Fruit fly (Drosophila melanogaster) whole organism, prepupa: ENCODE measurements around the gene Imp.

ENCODE experiments used
- Blimp-1 ChIP-seq: fragments of 200-800 bp; sonication (Bioruptor generic); optimal IDR thresholded peaks from 3 replicates; lab custom pipeline; 2017; ENCODE audit warnings: missing biosample characterization, missing genetic modification characterization, mild to moderate bottlenecking, moderate library complexity, missing genetic modification reagents
- CG10631 ChIP-seq: fragments of 200-800 bp; sonication (Bioruptor generic); optimal IDR thresholded peaks from 2 replicates; lab custom pipeline; 2016; ENCODE audit warnings: missing biosample characterization, missing genetic modification characterization
- CG10669 ChIP-seq: fragments of 200-800 bp; sonication (Bioruptor generic); optimal IDR thresholded peaks from 3 replicates; lab custom pipeline; 2018; ENCODE audit warnings: missing biosample characterization, mild to moderate bottlenecking, missing genetic modification characterization, moderate library complexity
- CG11294 ChIP-seq: fragments of 200-800 bp; sonication (Bioruptor generic); IDR thresholded peaks from 2 replicates; pipeline ENCODE4 v1.3.6; 2022; ENCODE audit warnings: missing biosample characterization, missing genetic modification characterization
- CG11762 ChIP-seq: fragments of 200-800 bp; sonication (Bioruptor generic); optimal IDR thresholded peaks from 3 replicates; lab custom pipeline; 2016; ENCODE audit warnings: missing biosample characterization, missing genetic modification characterization; ENCODE audit not compliant: insufficient read depth
- CG11902 ChIP-seq: fragments of 200-800 bp; sonication (Bioruptor generic); optimal IDR thresholded peaks from 3 replicates; lab custom pipeline; 2016; ENCODE audit warnings: missing biosample characterization, missing genetic modification characterization
- CG15336 ChIP-seq: fragments of 200-800 bp; sonication (Bioruptor generic); IDR thresholded peaks from 2 replicates; pipeline ENCODE4 v1.3.6; 2022; ENCODE audit warnings: missing biosample characterization, missing genetic modification characterization
- CG1621 ChIP-seq: fragments of 200-800 bp; sonication (Bioruptor generic); optimal IDR thresholded peaks from 3 replicates; lab custom pipeline; 2018; ENCODE audit warnings: missing biosample characterization, mild to moderate bottlenecking, missing genetic modification characterization
- CG16779 ChIP-seq: fragments of 200-800 bp; sonication (Bioruptor generic); optimal IDR thresholded peaks from 3 replicates; lab custom pipeline; 2017; ENCODE audit warnings: missing biosample characterization, mild to moderate bottlenecking, missing genetic modification characterization
- CG3032 ChIP-seq: fragments of 200-800 bp; optimal IDR thresholded peaks from 2 replicates; lab custom pipeline; 2019; ENCODE audit warnings: missing biosample characterization, mild to moderate bottlenecking, missing genetic modification characterization, moderate library complexity
- CG31627 ChIP-seq: fragments of 200-800 bp; sonication (Bioruptor generic); optimal IDR thresholded peaks from 3 replicates; lab custom pipeline; 2016; ENCODE audit warnings: missing biosample characterization, missing genetic modification characterization
- CG34406 ChIP-seq: fragments of 200-800 bp; sonication (Bioruptor generic); optimal IDR thresholded peaks from 3 replicates; lab custom pipeline; 2016; ENCODE audit warnings: missing biosample characterization, missing genetic modification characterization
- CG3919 ChIP-seq: fragments of 200-800 bp; sonication (Bioruptor generic); optimal IDR thresholded peaks from 3 replicates; lab custom pipeline; 2016; ENCODE audit warnings: missing biosample characterization, missing genetic modification characterization
- CG4318 ChIP-seq: fragments of 200-800 bp; sonication (Bioruptor generic); optimal IDR thresholded peaks from 3 replicates; lab custom pipeline; 2017; ENCODE audit warnings: missing biosample characterization, mild to moderate bottlenecking, missing genetic modification characterization
- CG6163 ChIP-seq: fragments of 200-800 bp; sonication (Bioruptor generic); IDR thresholded peaks from 3 replicates; pipeline ENCODE4 v1.3.6; 2022; ENCODE audit warnings: missing biosample characterization, missing genetic modification characterization
- CG6276 ChIP-seq: fragments of 200-800 bp; sonication (Bioruptor generic); optimal IDR thresholded peaks from 2 replicates; lab custom pipeline; 2017; ENCODE audit warnings: missing biosample characterization, mild to moderate bottlenecking, missing genetic modification characterization
- CG6808 ChIP-seq: fragments of 200-800 bp; sonication (Bioruptor generic); optimal IDR thresholded peaks from 3 replicates; lab custom pipeline; 2017; ENCODE audit warnings: missing biosample characterization, missing genetic modification characterization, mild to moderate bottlenecking, moderate library complexity, missing genetic modification reagents
- CG8119 ChIP-seq: fragments of 200-800 bp; sonication (Bioruptor generic); IDR thresholded peaks from 3 replicates; pipeline ENCODE4 v1.3.6; 2022; ENCODE audit warnings: missing biosample characterization, missing genetic modification characterization
- CG8319 ChIP-seq: fragments of 200-800 bp; sonication (Bioruptor generic); optimal IDR thresholded peaks from 3 replicates; lab custom pipeline; 2016; ENCODE audit warnings: missing biosample characterization, missing genetic modification characterization
- CG8632 ChIP-seq: fragments of 200-800 bp; sonication (Bioruptor generic); optimal IDR thresholded peaks from 3 replicates; lab custom pipeline; 2016; ENCODE audit warnings: missing biosample characterization, missing genetic modification characterization
- Eip75B ChIP-seq: fragments of 200-800 bp; sonication (Bioruptor generic); optimal IDR thresholded peaks from 3 replicates; lab custom pipeline; 2016; ENCODE audit warnings: missing biosample characterization, missing genetic modification characterization
- Eip78C ChIP-seq: fragments of 200-800 bp; sonication (Bioruptor generic); peaks from one replicate; lab custom pipeline; 2016; ENCODE audit warnings: missing biosample characterization, missing genetic modification characterization
- Eip93F ChIP-seq: fragments of 200-800 bp; sonication (Bioruptor generic); optimal IDR thresholded peaks from 2 replicates; lab custom pipeline; 2016; ENCODE audit warnings: missing biosample characterization, mild to moderate bottlenecking, missing genetic modification characterization
- Ets21C ChIP-seq: fragments of 200-800 bp; sonication (Bioruptor generic); optimal IDR thresholded peaks from 3 replicates; lab custom pipeline; 2016; ENCODE audit warnings: missing biosample characterization, missing genetic modification characterization
- Ets96B ChIP-seq: fragments of 200-800 bp; optimal IDR thresholded peaks from 2 replicates; lab custom pipeline; 2019; ENCODE audit warnings: missing biosample characterization, mild to moderate bottlenecking, missing genetic modification characterization, moderate library complexity
- Gug ChIP-seq: fragments of 200-800 bp; sonication (Bioruptor generic); IDR thresholded peaks from 2 replicates; pipeline ENCODE4 v1.3.6; 2022; ENCODE audit warnings: missing biosample characterization, missing genetic modification characterization
- Hr38 ChIP-seq: sonication (Bioruptor generic); optimal IDR thresholded peaks from 2 replicates; lab custom pipeline; 2016; ENCODE audit warnings: missing biosample characterization, missing genetic modification characterization
- Hr39 ChIP-seq: fragments of 200-800 bp; sonication (Bioruptor generic); optimal IDR thresholded peaks from 2 replicates; lab custom pipeline; 2016; ENCODE audit warnings: missing biosample characterization, missing genetic modification characterization
- Hr4 ChIP-seq: fragments of 200-800 bp; sonication (Bioruptor generic); optimal IDR thresholded peaks from 3 replicates; lab custom pipeline; 2016; ENCODE audit warnings: missing biosample characterization, missing genetic modification characterization
- Lpt ChIP-seq: fragments of 200-800 bp; sonication (Bioruptor generic); optimal IDR thresholded peaks from 3 replicates; lab custom pipeline; 2016; ENCODE audit warnings: missing biosample characterization, missing genetic modification characterization
- OdsH ChIP-seq: fragments of 200-800 bp; sonication (Bioruptor generic); optimal IDR thresholded peaks from 3 replicates; lab custom pipeline; 2016; ENCODE audit warnings: missing biosample characterization, missing genetic modification characterization
- Smox ChIP-seq: fragments of 200-800 bp; sonication (Bioruptor generic); optimal IDR thresholded peaks from 3 replicates; lab custom pipeline; 2016; ENCODE audit warnings: missing biosample characterization, missing genetic modification characterization
- Sox14 ChIP-seq: fragments of 200-800 bp; sonication (Bioruptor generic); optimal IDR thresholded peaks from 3 replicates; lab custom pipeline; 2016; ENCODE audit warnings: missing biosample characterization, missing genetic modification characterization
- Sox15 ChIP-seq: fragments of 200-800 bp; sonication (Bioruptor generic); optimal IDR thresholded peaks from 3 replicates; lab custom pipeline; 2016; ENCODE audit warnings: missing biosample characterization, missing genetic modification characterization
- achi ChIP-seq: fragments of 200-800 bp; sonication (Bioruptor generic); optimal IDR thresholded peaks from 3 replicates; lab custom pipeline; 2016; ENCODE audit warnings: missing biosample characterization, missing genetic modification characterization
- acj6 ChIP-seq: fragments of 200-800 bp; sonication (Bioruptor generic); optimal IDR thresholded peaks from 3 replicates; lab custom pipeline; 2016; ENCODE audit warnings: missing biosample characterization, missing genetic modification characterization
- cyc ChIP-seq: fragments of 200-800 bp; sonication (Bioruptor generic); optimal IDR thresholded peaks from 3 replicates; lab custom pipeline; 2016; ENCODE audit warnings: missing biosample characterization, missing genetic modification characterization
- dac ChIP-seq: fragments of 200-800 bp; sonication (Bioruptor generic); optimal IDR thresholded peaks from 2 replicates; lab custom pipeline; 2017; ENCODE audit warnings: missing biosample characterization, mild to moderate bottlenecking, missing genetic modification characterization
- dsx ChIP-seq: fragments of 200-800 bp; optimal IDR thresholded peaks from 3 replicates; lab custom pipeline; 2019; ENCODE audit warnings: missing biosample characterization, mild to moderate bottlenecking, missing genetic modification characterization, moderate library complexity; ENCODE audit not compliant: poor library complexity, severe bottlenecking
- eg ChIP-seq: fragments of 200-800 bp; sonication (Bioruptor generic); IDR thresholded peaks from 3 replicates; pipeline ENCODE4 v1.3.6; 2022; ENCODE audit warnings: missing biosample characterization, missing genetic modification characterization
- esn ChIP-seq: fragments of 200-800 bp; sonication (Bioruptor generic); optimal IDR thresholded peaks from 2 replicates; lab custom pipeline; 2016; ENCODE audit warnings: missing biosample characterization, mild to moderate bottlenecking, missing genetic modification characterization, moderate library complexity
- fd59A ChIP-seq: fragments of 200-800 bp; sonication (Bioruptor generic); optimal IDR thresholded peaks from 2 replicates; lab custom pipeline; 2017; ENCODE audit warnings: missing biosample characterization, mild to moderate bottlenecking, missing genetic modification characterization, missing genetic modification reagents
- fd85E ChIP-seq: fragments of 200-800 bp; sonication (Bioruptor generic); optimal IDR thresholded peaks from 3 replicates; lab custom pipeline; 2016; ENCODE audit warnings: missing biosample characterization, missing genetic modification characterization
- lz ChIP-seq: fragments of 200-800 bp; sonication (Bioruptor generic); optimal IDR thresholded peaks from 3 replicates; lab custom pipeline; 2016; ENCODE audit warnings: missing biosample characterization, missing genetic modification characterization
- net ChIP-seq: fragments of 200-800 bp; sonication (Bioruptor generic); optimal IDR thresholded peaks from 3 replicates; lab custom pipeline; 2016; ENCODE audit warnings: missing biosample characterization, missing genetic modification characterization
- pdm3 ChIP-seq: fragments of 200-800 bp; sonication (Bioruptor generic); optimal IDR thresholded peaks from 3 replicates; lab custom pipeline; 2016; ENCODE audit warnings: missing biosample characterization, missing genetic modification characterization
- salr ChIP-seq, 2 experiments: fragments of 200-800 bp; sonication (Bioruptor generic); optimal IDR thresholded peaks; 3 replicates each; lab custom pipeline; 2016 to 2018; ENCODE audit warnings: missing biosample characterization in 2 of 2, missing genetic modification characterization in 2 of 2, mild to moderate bottlenecking in 1 of 2
- spab ChIP-seq: fragments of 200-800 bp; sonication (Bioruptor generic); optimal IDR thresholded peaks from 2 replicates; lab custom pipeline; 2017; ENCODE audit warnings: missing biosample characterization, mild to moderate bottlenecking, missing genetic modification characterization, missing genetic modification reagents
- ss ChIP-seq, 2 experiments: fragments of 200-800 bp; sonication (Bioruptor generic); optimal IDR thresholded peaks; 2 replicates in 1 of 2; 3 replicates in 1 of 2; lab custom pipeline; 2017 to 2018; ENCODE audit warnings: mild to moderate bottlenecking in 2 of 2, missing biosample characterization in 2 of 2, missing genetic modification characterization in 2 of 2, moderate library complexity in 1 of 2
- svp ChIP-seq: fragments of 200-800 bp; sonication (Bioruptor generic); peaks from one replicate; lab custom pipeline; 2016; ENCODE audit warnings: missing biosample characterization, missing genetic modification characterization

Gene Imp

dm6 chrX:10802457-10803378 is 21.4 kb downstream of the Imp start:
- TF ChIP-seq Eip75B (GFP tag; lab: Kevin White, UChicago): peak; percentile 2
- peak in 1 of 2 experiments; percentile 28 for TF ChIP-seq salr (GFP tag; optimal IDR thresholded peaks at IDR 0.05; lab: Kevin White, UChicago)
- TF ChIP-seq lz (GFP tag; lab: Kevin White, UChicago): peak; percentile 36
- TF ChIP-seq Eip93F (GFP tag; lab: Kevin White, UChicago): no peak
- peak; percentile 34 for TF ChIP-seq CG3919 (GFP tag; lab: Kevin White, UChicago)
- TF ChIP-seq CG11762 (GFP tag; lab: Kevin White, UChicago): peak; percentile 34
- peak; percentile 73 for TF ChIP-seq Eip78C (GFP tag; lab: Kevin White, UChicago)
- peak; percentile 37 for TF ChIP-seq CG4318 (GFP tag; lab: Kevin White, UChicago)
- TF ChIP-seq CG34406 (GFP tag; lab: Kevin White, UChicago): peak; percentile 60
- peak; percentile 11 for TF ChIP-seq CG11902 (GFP tag; lab: Kevin White, UChicago)
- TF ChIP-seq pdm3 (GFP tag; lab: Kevin White, UChicago): peak; percentile 19
- TF ChIP-seq svp (GFP tag; lab: Kevin White, UChicago): no peak
- TF ChIP-seq Hr38 (GFP tag; lab: Kevin White, UChicago): no peak
- peak; percentile 66 for TF ChIP-seq CG6276 (GFP tag; lab: Kevin White, UChicago)
- TF ChIP-seq Ets96B (tag; lab: Kevin White, UChicago): peak; percentile 63
- TF ChIP-seq CG3032: peak; percentile 72
- peak; percentile 57 for TF ChIP-seq CG6163 (GFP tag; lab: Robert Waterston, UW)
- no peak for TF ChIP-seq CG16779
- peak; percentile 27 for TF ChIP-seq Sox15 (GFP tag; lab: Kevin White, UChicago)
- TF ChIP-seq eg (GFP tag; lab: Robert Waterston, UW): peak; percentile 63
- peak; percentile 78 for TF ChIP-seq CG8119 (GFP tag; lab: Robert Waterston, UW)
- peak; percentile 37 for TF ChIP-seq Sox14 (GFP tag; lab: Kevin White, UChicago)
- peak; percentile 12 for TF ChIP-seq cyc (GFP tag; lab: Kevin White, UChicago)
- TF ChIP-seq CG10669 (GFP tag; lab: Kevin White, UChicago): peak; percentile 43
- TF ChIP-seq Ets21C (GFP tag; lab: Kevin White, UChicago): no peak
- TF ChIP-seq achi (GFP tag; lab: Kevin White, UChicago): peak; percentile 56
- TF ChIP-seq Hr39: no peak
- peak; percentile 41 for TF ChIP-seq CG31627 (GFP tag; lab: Kevin White, UChicago)
- TF ChIP-seq CG15336 (GFP tag; lab: Robert Waterston, UW): peak; percentile 79
- TF ChIP-seq Smox (GFP tag; lab: Kevin White, UChicago): no peak
- no peak for TF ChIP-seq fd59A
- peak; percentile 74 for TF ChIP-seq dsx (GFP tag; lab: Kevin White, UChicago)
- TF ChIP-seq CG6808: peak; percentile 9
- TF ChIP-seq CG8319 (GFP tag; lab: Kevin White, UChicago): no peak
- peak; percentile 68 for TF ChIP-seq OdsH (GFP tag; lab: Kevin White, UChicago)
- TF ChIP-seq Hr4 (GFP tag; lab: Kevin White, UChicago): peak; percentile 28
- no peak for TF ChIP-seq CG1621 (tag; lab: Kevin White, UChicago)
- peak; percentile 29 for TF ChIP-seq net (GFP tag; lab: Kevin White, UChicago)
- TF ChIP-seq CG10631: peak; percentile 73
- no peak for TF ChIP-seq fd85E (GFP tag; lab: Kevin White, UChicago)
- TF ChIP-seq Blimp-1 (GFP tag; lab: Kevin White, UChicago): peak; percentile 33
- TF ChIP-seq CG11294 (GFP tag; lab: Robert Waterston, UW): no peak
- no peak for TF ChIP-seq Lpt (GFP tag; lab: Kevin White, UChicago)
- TF ChIP-seq CG8632: peak; percentile 65
- peak; percentile 7 to 47 for TF ChIP-seq ss (GFP tag; optimal IDR thresholded peaks at IDR 0.05; lab: Kevin White, UChicago)
- TF ChIP-seq spab (GFP tag; lab: Kevin White, UChicago): peak; percentile 22
- TF ChIP-seq Gug (GFP tag; lab: Robert Waterston, UW): peak; percentile 50; the same call in 1 of the 2 replicates
- peak; percentile 64 for TF ChIP-seq acj6
- TF ChIP-seq esn (GFP tag; lab: Kevin White, UChicago): peak; percentile 49
- no peak for TF ChIP-seq dac (GFP tag; lab: Kevin White, UChicago)
